Worm (Caenorhabditis elegans) whole organism, L4 larva: ENCODE measurements around the gene C56E10.3.

Experiments
- ceh-32 ChIP-seq: sonication (generic microtip); optimal IDR thresholded peaks from 2 replicates; lab custom pipeline; 2016; ENCODE audit warnings: mild to moderate bottlenecking, missing genetic modification characterization, missing compliant biosample characterization; ENCODE audit not compliant: poor library complexity
- nhr-237 ChIP-seq: sonication (generic microtip); optimal IDR thresholded peaks from 2 replicates; lab custom pipeline; 2017; ENCODE audit warnings: missing biosample characterization, missing genetic modification characterization
- nhr-25 ChIP-seq: sonication (generic microtip); optimal IDR thresholded peaks from 2 replicates; lab custom pipeline; 2017; ENCODE audit warnings: missing genetic modification characterization, mild to moderate bottlenecking, missing compliant biosample characterization, antibody characterized with exemption, moderate library complexity, borderline replicate concordance; ENCODE audit not compliant: insufficient read depth

DNA sequence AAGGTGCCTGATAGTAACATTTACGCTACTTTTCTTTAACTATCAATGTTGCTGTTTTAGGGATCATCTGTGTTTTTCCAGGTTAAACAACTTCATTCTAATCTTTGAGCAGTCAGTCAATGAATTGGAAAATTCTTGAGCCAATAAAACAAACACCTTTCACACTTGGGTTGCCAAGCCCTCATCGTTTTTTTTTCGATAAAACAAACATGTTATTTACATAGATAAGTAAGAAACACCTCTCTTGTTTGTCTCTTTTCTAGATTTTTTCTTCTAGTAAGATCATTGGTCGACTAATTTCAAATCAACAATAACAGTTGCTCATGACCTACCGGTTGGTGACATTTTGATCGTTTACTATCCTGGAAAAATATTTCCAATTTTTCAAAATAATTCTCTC, 43.5 kb upstream of the C56E10.3 start:
- no peak for TF ChIP-seq nhr-25
- TF ChIP-seq nhr-237 = no peak
- no peak for TF ChIP-seq ceh-32 (tag; lab: Kevin White, UChicago)
